Worm (Caenorhabditis elegans): Measurements from ENCODE around the gene maa-1.

Gene maa-1

DNA sequence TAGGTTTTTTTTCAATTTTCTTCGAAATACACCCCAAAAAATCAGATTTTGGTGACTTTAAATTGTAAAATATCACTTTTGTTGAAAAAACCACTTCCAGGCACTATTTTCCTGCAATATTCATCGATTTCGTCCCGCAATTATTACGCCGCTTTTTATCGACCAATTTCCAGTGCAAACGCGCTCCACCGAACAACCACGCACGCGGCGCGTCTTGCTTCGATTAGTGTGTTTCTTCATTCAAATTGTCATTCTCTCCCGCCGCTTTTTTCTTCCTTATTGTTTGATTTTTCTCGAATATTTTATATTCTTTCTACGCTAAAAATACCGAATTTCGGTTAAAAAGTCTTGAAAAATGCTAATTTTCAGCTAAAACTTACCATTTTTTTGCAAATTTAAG is 3.3 kb upstream of the maa-1 start:
- peak; percentile 80 for TF ChIP-seq ceh-31 (tag; optimal IDR thresholded peaks at IDR 0.05)
- TF ChIP-seq dve-1 (tag; optimal IDR thresholded peaks at IDR 0.05), result peak; percentile 30
- TF ChIP-seq unc-42 (tag; optimal IDR thresholded peaks at IDR 0.05), result peak; percentile 58
- peak; percentile 3 for TF ChIP-seq C08G9.2 (tag; optimal IDR thresholded peaks at IDR 0.05)
- TF ChIP-seq ttx-3 (tag; optimal IDR thresholded peaks at IDR 0.05), result peak; percentile 34
- peak; percentile 23 for TF ChIP-seq ceh-34 (tag; optimal IDR thresholded peaks at IDR 0.05)
- no peak for TF ChIP-seq ceh-14 (tag; optimal IDR thresholded peaks at IDR 0.05)
- no peak for TF ChIP-seq hlh-6 (tag; optimal IDR thresholded peaks at IDR 0.05)
- TF ChIP-seq unc-55 (GFP tag; optimal IDR thresholded peaks at IDR 0.05), result peak; percentile 40
- no peak for TF ChIP-seq fax-1 (tag; optimal IDR thresholded peaks at IDR 0.05)
- no peak for TF ChIP-seq pag-3 (tag; optimal IDR thresholded peaks at IDR 0.05; ENCODE audit: borderline replicate concordance)
- no peak for TF ChIP-seq ztf-16 (tag; optimal IDR thresholded peaks at IDR 0.05)
- TF ChIP-seq rnt-1 (tag; optimal IDR thresholded peaks at IDR 0.05), result peak; percentile 48
- TF ChIP-seq ceh-48 (tag; optimal IDR thresholded peaks at IDR 0.05), result peak; percentile 98
- TF ChIP-seq hlh-30 (tag; optimal IDR thresholded peaks at IDR 0.05; ENCODE audit: insufficient read depth), result peak; percentile 83
- peak; percentile 39 for TF ChIP-seq tbx-2 (tag; optimal IDR thresholded peaks at IDR 0.05)
- peak; percentile 26 for TF ChIP-seq ceh-2 (tag; optimal IDR thresholded peaks at IDR 0.05)
- peak; percentile 81 for TF ChIP-seq nfya-1 (tag; optimal IDR thresholded peaks at IDR 0.05)
- peak; percentile 35 for TF ChIP-seq ets-4 (tag; optimal IDR thresholded peaks at IDR 0.05)
- TF ChIP-seq ceh-18 (tag; optimal IDR thresholded peaks at IDR 0.05), result peak; percentile 34
- peak; percentile 51 for TF ChIP-seq pax-1 (tag; optimal IDR thresholded peaks at IDR 0.05)

ce11 chrIII:11824580-11824979 is 2.3 kb upstream of the maa-1 start:
- no peak for TF ChIP-seq ets-4 (tag; optimal IDR thresholded peaks at IDR 0.05)
- no peak for TF ChIP-seq syd-9 (tag; optimal IDR thresholded peaks at IDR 0.05)
- no peak for TF ChIP-seq pros-1 (tag; optimal IDR thresholded peaks at IDR 0.05)
- no peak for TF ChIP-seq ceh-34 (tag; optimal IDR thresholded peaks at IDR 0.05)
- TF ChIP-seq ceh-19 (GFP tag; optimal IDR thresholded peaks at IDR 0.05), result no peak

DNA sequence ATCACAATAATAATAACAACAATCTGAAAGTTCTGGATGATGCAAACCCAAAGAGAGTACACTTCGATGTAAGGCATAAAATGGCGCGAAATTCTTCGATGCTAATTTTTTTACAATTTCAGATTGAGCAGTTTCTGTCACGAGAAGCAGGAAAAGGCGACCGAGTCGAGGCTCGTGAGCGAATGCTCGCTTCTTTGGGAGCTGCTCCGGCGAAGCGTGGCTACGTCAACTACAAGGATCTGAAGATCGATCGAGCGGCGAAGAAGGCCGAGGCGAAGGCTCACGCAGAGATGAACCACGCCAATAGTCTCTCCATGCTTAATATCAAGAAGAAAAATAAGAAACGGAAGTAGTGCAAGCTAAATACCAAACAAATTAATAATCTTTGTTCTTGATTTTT is 1.8 kb upstream of the maa-1 start:
- no peak for TF ChIP-seq pha-4 (tag; optimal IDR thresholded peaks at IDR 0.05)
- TF ChIP-seq F13H6.1 (tag; optimal IDR thresholded peaks at IDR 0.05), result no peak
- no peak for TF ChIP-seq tbx-2 (tag; optimal IDR thresholded peaks at IDR 0.05)
- no peak for TF ChIP-seq ceh-6 (GFP tag; optimal IDR thresholded peaks at IDR 0.05)
- TF ChIP-seq hlh-30 (tag; optimal IDR thresholded peaks at IDR 0.05; ENCODE audit: insufficient read depth), result no peak
- TF ChIP-seq sox-2 (GFP tag; IDR thresholded peaks at IDR 0.05), result no peak
- TF ChIP-seq elt-2 (tag; optimal IDR thresholded peaks at IDR 0.05), result no peak
- TF ChIP-seq lin-11 (tag; optimal IDR thresholded peaks at IDR 0.05), result no peak
- TF ChIP-seq rnt-1 (tag; optimal IDR thresholded peaks at IDR 0.05), result no peak
- no peak for TF ChIP-seq fkh-10 (GFP tag; optimal IDR thresholded peaks at IDR 0.05)
- no peak for TF ChIP-seq syd-9 (tag; optimal IDR thresholded peaks at IDR 0.05)
- no peak for TF ChIP-seq pat-9 (tag; optimal IDR thresholded peaks at IDR 0.05)
- TF ChIP-seq K09A11.1 (tag; optimal IDR thresholded peaks at IDR 0.05; ENCODE audit: insufficient read depth), result no peak
- TF ChIP-seq nhr-232 (tag; optimal IDR thresholded peaks at IDR 0.05), result no peak
- TF ChIP-seq ceh-14 (tag; optimal IDR thresholded peaks at IDR 0.05), result no peak

DNA sequence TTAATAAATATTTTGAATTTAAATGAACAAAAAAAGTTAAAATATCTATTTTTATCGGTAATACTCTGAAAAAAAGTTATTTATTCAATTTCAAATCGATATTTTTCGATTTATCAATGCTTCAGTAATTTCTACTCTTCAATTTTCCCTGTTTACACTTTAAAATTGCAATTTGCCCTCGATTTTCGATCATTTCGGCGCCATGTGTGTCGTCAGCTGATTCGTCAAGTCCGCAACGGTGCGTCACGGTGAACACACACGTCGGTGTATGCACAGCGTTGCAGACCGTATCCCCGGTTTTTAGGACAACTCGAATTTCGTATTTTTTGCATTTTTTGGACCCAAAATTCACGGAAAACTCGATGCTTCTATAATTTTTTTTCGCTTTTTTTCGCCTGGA is 934 bp upstream of the maa-1 start, which contains the start of gene C18D11.3:
C18D11.3 (plus strand) TSS at position 189 of the 400 bp plus-strand sequence.
- TF ChIP-seq dve-1 (tag; optimal IDR thresholded peaks at IDR 0.05) (no peak), C38D4.7 (GFP tag; optimal IDR thresholded peaks at IDR 0.05) (no peak), K02D7.2 (tag; optimal IDR thresholded peaks at IDR 0.05) (no peak), ceh-30 (tag; optimal IDR thresholded peaks at IDR 0.05) (peak; percentile 70), ceh-18 (tag; optimal IDR thresholded peaks at IDR 0.05) (peak; percentile 63), pha-2 (tag; optimal IDR thresholded peaks at IDR 0.05) (no peak), tbx-2 (tag; optimal IDR thresholded peaks at IDR 0.05) (peak; percentile 77), hlh-6 (tag; optimal IDR thresholded peaks at IDR 0.05) (no peak), ceh-6 (GFP tag; optimal IDR thresholded peaks at IDR 0.05) (no peak), unc-55 (GFP tag; optimal IDR thresholded peaks at IDR 0.05) (peak; percentile 45), elt-2 (tag; optimal IDR thresholded peaks at IDR 0.05) (peak; percentile 20), unc-42 (tag; optimal IDR thresholded peaks at IDR 0.05) (peak; percentile 15), nhr-232 (tag; optimal IDR thresholded peaks at IDR 0.05) (no peak), pag-3 (tag; optimal IDR thresholded peaks at IDR 0.05; ENCODE audit: borderline replicate concordance) (no peak), ceh-22 (tag; optimal IDR thresholded peaks at IDR 0.05) (no peak), pros-1 (tag; optimal IDR thresholded peaks at IDR 0.05) (no peak), ceh-48 (tag; optimal IDR thresholded peaks at IDR 0.05) (peak; percentile 23), fax-1 (tag; optimal IDR thresholded peaks at IDR 0.05) (no peak), ceh-14 (tag; optimal IDR thresholded peaks at IDR 0.05) (no peak), T23F11.4 (GFP tag; optimal IDR thresholded peaks at IDR 0.05) (no peak), pha-4 (tag; optimal IDR thresholded peaks at IDR 0.05) (no peak), hlh-30 (tag; optimal IDR thresholded peaks at IDR 0.05; ENCODE audit: insufficient read depth) (peak; percentile 95), eyg-1 (tag; optimal IDR thresholded peaks at IDR 0.05) (no peak), fkh-6 (tag; optimal IDR thresholded peaks at IDR 0.05) (no peak), ceh-31 (tag; optimal IDR thresholded peaks at IDR 0.05) (peak; percentile 52), ceh-9 (tag; optimal IDR thresholded peaks at IDR 0.05) (no peak), nhr-11 (tag; optimal IDR thresholded peaks at IDR 0.05) (no peak)

All from whole organism, late embryonic.